Worm (Caenorhabditis elegans): Measurements from ENCODE around the gene EGAP1.1.
A peak's percentile ranks its signal among the peaks of the same experiment; 100 is the strongest.

Gene EGAP1.1

DNA sequence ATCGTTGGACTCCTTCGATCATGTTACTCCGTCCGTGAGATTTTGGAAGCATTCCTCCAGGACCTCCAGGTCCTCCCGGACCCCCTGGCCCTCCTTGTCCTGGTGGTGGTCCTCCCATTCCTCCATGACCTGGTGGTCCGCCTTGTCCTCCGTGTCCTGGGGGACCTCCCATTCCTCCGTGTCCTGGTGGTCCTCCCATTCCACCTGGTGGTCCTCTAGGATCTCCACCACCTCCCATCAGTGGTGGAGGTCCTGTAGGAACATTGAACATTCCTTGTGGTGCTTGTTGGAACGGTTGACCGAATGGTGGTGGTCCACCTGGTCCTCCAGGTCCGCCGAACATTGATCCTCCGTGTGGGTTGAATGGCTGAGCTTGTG, 16.9 kb upstream of the EGAP1.1 start:
- TF ChIP-seq lin-13 (tag; optimal IDR thresholded peaks at IDR 0.05) = no peak
- no peak for TF ChIP-seq ztf-11 (tag; optimal IDR thresholded peaks at IDR 0.05)
- TF ChIP-seq hlh-1 (tag; optimal IDR thresholded peaks at IDR 0.05) = no peak
- no peak for TF ChIP-seq cnd-1 (tag; optimal IDR thresholded peaks at IDR 0.05)
- no peak for TF ChIP-seq flh-1 (GFP tag; optimal IDR thresholded peaks at IDR 0.05)
- no peak for TF ChIP-seq sem-2 (GFP tag; optimal IDR thresholded peaks at IDR 0.05)
- TF ChIP-seq unc-120 (tag; optimal IDR thresholded peaks at IDR 0.05; ENCODE audit: poor library complexity, severe bottlenecking) = no peak
- no peak for TF ChIP-seq unc-62 (GFP tag; optimal IDR thresholded peaks at IDR 0.05)

DNA sequence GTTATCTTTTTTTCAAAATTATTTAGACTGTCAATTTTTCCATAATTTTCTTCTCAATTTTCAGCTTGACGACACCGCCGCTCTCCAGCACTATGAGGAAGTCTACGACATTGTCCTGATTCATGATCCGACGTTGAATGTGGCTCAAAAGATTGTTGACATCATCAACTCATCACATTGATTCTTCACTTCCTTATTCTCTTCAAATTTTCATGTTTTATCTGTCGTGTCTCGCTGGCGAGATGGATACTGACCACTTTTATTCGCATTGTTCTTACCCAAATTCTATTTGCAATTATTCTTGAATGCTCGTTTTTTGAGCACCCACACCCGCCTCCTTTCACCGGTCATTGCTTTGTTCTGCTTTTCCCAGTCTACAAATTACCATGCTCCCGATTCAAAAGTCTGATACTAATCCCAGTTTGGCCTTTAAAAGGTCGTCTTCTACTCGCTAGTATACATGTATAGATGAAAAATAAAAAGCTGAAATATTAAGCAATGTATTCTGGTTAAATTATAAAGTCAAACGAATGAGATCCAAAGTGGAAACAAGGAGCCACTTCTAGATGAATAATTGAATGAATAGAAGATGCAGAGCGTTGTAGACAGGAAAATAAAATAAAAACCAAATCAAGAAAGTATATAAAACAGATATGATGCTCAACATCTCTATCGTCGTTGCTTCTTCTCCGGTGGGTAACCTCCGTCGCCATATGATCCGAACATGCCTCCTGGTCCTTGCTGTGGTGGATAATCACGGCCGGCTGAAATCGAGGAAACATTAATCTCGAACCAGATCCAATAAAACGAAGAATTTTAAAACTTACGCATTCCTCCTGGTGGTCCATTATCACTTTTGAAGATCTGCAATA, 16.3 kb upstream of the EGAP1.1 start:
- TF ChIP-seq ham-2 (GFP tag; optimal IDR thresholded peaks at IDR 0.05) (no peak), nhr-237 (tag; optimal IDR thresholded peaks at IDR 0.05) (no peak), flh-1 (GFP tag; optimal IDR thresholded peaks at IDR 0.05) (no peak), unc-62 (GFP tag; optimal IDR thresholded peaks at IDR 0.05) (no peak), sptf-1 (tag; optimal IDR thresholded peaks at IDR 0.05) (no peak), mep-1 (tag; optimal IDR thresholded peaks at IDR 0.05) (no peak), nhr-76 (tag; optimal IDR thresholded peaks at IDR 0.05) (no peak), elt-1 (tag; optimal IDR thresholded peaks at IDR 0.05; ENCODE audit: borderline replicate concordance, insufficient read depth) (no peak)

DNA sequence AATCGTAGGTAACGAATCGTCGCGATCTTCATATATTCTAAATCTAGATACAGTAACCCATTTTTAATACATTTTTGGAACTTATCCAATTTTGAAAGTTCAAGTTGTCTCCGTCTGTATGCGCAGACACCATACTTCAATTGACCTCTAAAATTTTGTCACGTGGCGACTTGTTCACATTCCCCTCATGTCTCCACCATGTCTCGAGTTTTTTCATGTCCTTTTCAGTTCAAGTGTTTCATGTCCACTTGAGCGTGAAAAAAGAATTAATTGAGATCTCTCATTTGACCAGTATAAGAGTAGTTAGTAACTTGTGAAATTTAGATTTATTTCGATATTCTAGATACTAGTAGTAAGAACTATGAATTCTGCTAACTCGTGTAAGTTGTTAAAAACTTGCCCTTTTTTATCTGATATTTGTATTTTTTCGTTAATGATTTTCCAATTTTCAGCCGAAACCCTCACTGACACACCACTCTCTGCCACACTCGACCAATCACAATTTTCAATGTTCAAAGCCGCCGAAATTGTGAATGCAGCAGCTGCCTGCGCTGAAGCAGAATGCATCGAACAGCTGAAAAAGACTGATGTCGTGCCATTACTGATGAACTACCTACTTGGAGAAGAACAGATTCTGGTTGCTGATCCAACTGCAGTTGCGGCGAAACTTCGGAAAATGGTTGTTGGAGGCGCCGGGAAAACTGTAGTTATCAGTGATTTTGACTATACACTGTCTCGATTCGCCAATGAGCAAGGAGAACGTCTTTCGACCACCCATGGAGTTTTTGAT, 14.8 kb upstream of the EGAP1.1 start:
- no peak for TF ChIP-seq blmp-1 (tag; optimal IDR thresholded peaks at IDR 0.05)
- TF ChIP-seq ceh-39 (tag; optimal IDR thresholded peaks at IDR 0.05) = no peak
- TF ChIP-seq unc-39 (tag; optimal IDR thresholded peaks at IDR 0.05) = no peak
- TF ChIP-seq sem-2 (GFP tag; optimal IDR thresholded peaks at IDR 0.05) = no peak
- TF ChIP-seq tbx-8 (GFP tag; optimal IDR thresholded peaks at IDR 0.05) = no peak
- no peak for TF ChIP-seq lin-13 (tag; optimal IDR thresholded peaks at IDR 0.05)

DNA sequence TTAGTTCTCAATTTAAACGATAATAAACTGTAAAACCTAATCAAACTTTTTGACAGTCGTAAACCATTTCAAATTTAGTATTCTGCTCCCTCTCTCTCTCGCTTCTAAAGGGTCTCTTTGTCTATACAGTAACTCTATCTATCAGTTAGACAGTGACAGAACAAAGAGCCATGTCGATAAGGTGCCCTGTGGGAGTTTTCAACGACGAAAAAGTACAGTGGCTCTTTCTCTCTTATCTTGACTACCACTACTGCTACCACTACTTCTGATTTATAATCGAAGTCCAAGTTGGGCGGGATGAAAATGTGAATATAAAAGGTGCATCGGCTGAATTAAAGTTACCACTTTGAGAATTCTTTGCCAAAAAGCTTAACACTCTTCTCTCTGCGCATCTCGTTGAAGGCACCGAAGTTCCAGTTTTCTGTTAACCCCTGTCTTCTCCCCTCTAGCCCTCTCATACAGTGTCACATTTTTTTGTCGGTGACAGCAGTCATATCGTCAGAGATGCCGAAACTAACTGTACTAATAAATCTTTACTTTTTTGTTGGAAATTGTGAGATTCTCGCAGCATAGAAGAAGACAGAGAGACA, 13.8 kb upstream of the EGAP1.1 start:
- no peak for TF ChIP-seq sptf-1 (tag; optimal IDR thresholded peaks at IDR 0.05)
- no peak for TF ChIP-seq ceh-83 (GFP tag; optimal IDR thresholded peaks at IDR 0.05)
- no peak for TF ChIP-seq drap-1 (GFP tag; optimal IDR thresholded peaks at IDR 0.05)
- no peak for TF ChIP-seq zip-8 (tag; optimal IDR thresholded peaks at IDR 0.05)
- no peak for TF ChIP-seq ceh-39 (tag; optimal IDR thresholded peaks at IDR 0.05)
- TF ChIP-seq lin-32 (GFP tag; optimal IDR thresholded peaks at IDR 0.05) = no peak
- no peak for TF ChIP-seq lin-13 (tag; optimal IDR thresholded peaks at IDR 0.05)
- no peak for TF ChIP-seq nhr-237 (tag; optimal IDR thresholded peaks at IDR 0.05)
- no peak for TF ChIP-seq ceh-43 (GFP tag; optimal IDR thresholded peaks at IDR 0.05)
- TF ChIP-seq nhr-12 (tag; optimal IDR thresholded peaks at IDR 0.05) = no peak
- TF ChIP-seq M03D4.4 (tag; optimal IDR thresholded peaks at IDR 0.05) = no peak
- TF ChIP-seq hlh-1 (tag; optimal IDR thresholded peaks at IDR 0.05) = no peak
- no peak for TF ChIP-seq unc-39 (tag; optimal IDR thresholded peaks at IDR 0.05)
- no peak for TF ChIP-seq ham-2 (GFP tag; optimal IDR thresholded peaks at IDR 0.05)
- no peak for TF ChIP-seq mab-5 (tag; optimal IDR thresholded peaks at IDR 0.05)

DNA sequence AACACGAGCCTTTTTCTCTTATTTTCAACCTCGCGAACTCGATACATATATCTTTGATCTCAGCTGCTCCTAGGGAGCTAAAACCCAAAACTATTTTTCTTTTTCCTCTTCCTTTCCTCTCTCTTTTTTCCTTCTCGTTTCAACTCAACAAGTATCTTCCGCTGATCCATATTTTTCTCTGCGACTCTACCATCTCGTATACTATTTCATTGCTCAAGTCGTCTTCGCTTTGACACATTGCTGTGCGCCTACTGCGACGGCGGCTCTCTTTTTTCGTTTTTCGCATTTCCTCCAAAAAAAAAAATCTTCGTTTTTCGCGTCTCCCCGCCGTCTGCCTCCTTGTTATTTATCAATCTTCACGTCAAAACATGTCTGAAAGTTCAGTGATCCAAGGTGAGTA, 12.8 kb upstream of the EGAP1.1 start:
- TF ChIP-seq sptf-1 (tag; optimal IDR thresholded peaks at IDR 0.05) = no peak
- TF ChIP-seq ceh-83 (GFP tag; optimal IDR thresholded peaks at IDR 0.05) = no peak
- TF ChIP-seq ham-2 (GFP tag; optimal IDR thresholded peaks at IDR 0.05) = no peak
- TF ChIP-seq unc-120 (tag; optimal IDR thresholded peaks at IDR 0.05; ENCODE audit: poor library complexity, severe bottlenecking) = peak; percentile 29
- no peak for TF ChIP-seq drap-1 (GFP tag; optimal IDR thresholded peaks at IDR 0.05)
- TF ChIP-seq zip-8 (tag; optimal IDR thresholded peaks at IDR 0.05) = no peak
- TF ChIP-seq M03D4.4 (tag; optimal IDR thresholded peaks at IDR 0.05) = no peak
- no peak for TF ChIP-seq nhr-2 (tag; optimal IDR thresholded peaks at IDR 0.05)
- TF ChIP-seq lsy-2 (tag; optimal IDR thresholded peaks at IDR 0.05) = no peak
- TF ChIP-seq ces-1 (GFP tag; optimal IDR thresholded peaks at IDR 0.05) = peak; percentile 4
- no peak for TF ChIP-seq hlh-1 (tag; optimal IDR thresholded peaks at IDR 0.05)
- TF ChIP-seq lin-13 (tag; optimal IDR thresholded peaks at IDR 0.05) = no peak
- peak; percentile 16 for TF ChIP-seq unc-62 (GFP tag; optimal IDR thresholded peaks at IDR 0.05)
